Worm (Caenorhabditis elegans) whole organism, L3 larva: ENCODE measurements around the gene F26D11.1.

ENCODE experiments used
- R02D3.7 ChIP-seq: fragments of 150-350 bp; optimal IDR thresholded peaks from 2 replicates; lab custom pipeline; 2014; ENCODE audit warnings: missing biosample characterization, missing genetic modification characterization
- ZK546.5 ChIP-seq: sonication (generic microtip); optimal IDR thresholded peaks from 2 replicates; lab custom pipeline; 2017; ENCODE audit warnings: missing biosample characterization, missing genetic modification characterization
- ama-1 ChIP-seq: fragments of 150-350 bp; optimal IDR thresholded peaks from 2 replicates; lab custom pipeline; 2018
- ceh-28 ChIP-seq: fragments of 150-350 bp; optimal IDR thresholded peaks from 2 replicates; lab custom pipeline; 2014; ENCODE audit warnings: missing biosample characterization, missing genetic modification reagents, missing genetic modification characterization
- ceh-82 ChIP-seq: fragments of 150-350 bp; optimal IDR thresholded peaks from 2 replicates; lab custom pipeline; 2014; ENCODE audit warnings: missing biosample characterization, missing genetic modification characterization
- ceh-9 ChIP-seq: sonication (generic microtip); optimal IDR thresholded peaks from 2 replicates; lab custom pipeline; 2018; ENCODE audit warnings: missing biosample characterization, missing genetic modification characterization
- daf-12 ChIP-seq: fragments of 150-350 bp; optimal IDR thresholded peaks from 2 replicates; lab custom pipeline; 2014; ENCODE audit warnings: missing biosample characterization, missing genetic modification reagents, missing genetic modification characterization
- egl-27 ChIP-seq: sonication (generic microtip); optimal IDR thresholded peaks from 4 replicates; lab custom pipeline; 2017; ENCODE audit warnings: missing biosample characterization, missing genetic modification reagents, missing genetic modification characterization
- egl-5 ChIP-seq: fragments of 150-350 bp; optimal IDR thresholded peaks from 2 replicates; lab custom pipeline; 2017; ENCODE audit warnings: missing biosample characterization, missing genetic modification reagents, missing genetic modification characterization, inconsistent platforms
- elt-2 ChIP-seq: sonication (generic microtip); optimal IDR thresholded peaks from 2 replicates; lab custom pipeline; 2016; ENCODE audit warnings: missing genetic modification reagents, mild to moderate bottlenecking, missing genetic modification characterization, missing compliant biosample characterization
- elt-3 ChIP-seq, 3 experiments: fragments of 150-350 bp in 1 of 3; sonication (generic microtip) in 2 of 3; optimal IDR thresholded peaks; 2 replicates in 2 of 3; 4 replicates in 1 of 3; lab custom pipeline; 2014 to 2017; ENCODE audit warnings: missing biosample characterization in 3 of 3, missing genetic modification characterization in 3 of 3
- eor-1 ChIP-seq, 2 experiments: fragments of 150-350 bp; optimal IDR thresholded peaks; 2 replicates each; lab custom pipeline; 2014 to 2018; ENCODE audit warnings: missing biosample characterization in 2 of 2, missing genetic modification characterization in 2 of 2
- fkh-2 ChIP-seq: fragments of 150-350 bp; optimal IDR thresholded peaks from 2 replicates; lab custom pipeline; 2014; ENCODE audit warnings: missing biosample characterization, missing genetic modification reagents, missing genetic modification characterization
- fos-1 ChIP-seq: fragments of 150-350 bp; optimal IDR thresholded peaks from 2 replicates; lab custom pipeline; 2014; ENCODE audit warnings: missing biosample characterization, missing genetic modification characterization
- hmg-11 ChIP-seq: sonication (generic microtip); optimal IDR thresholded peaks from 2 replicates; lab custom pipeline; 2016; ENCODE audit warnings: missing genetic modification characterization, missing compliant biosample characterization
- jun-1 ChIP-seq: fragments of 150-350 bp; optimal IDR thresholded peaks from 2 replicates; lab custom pipeline; 2014; ENCODE audit warnings: missing biosample characterization, missing genetic modification reagents, missing genetic modification characterization
- lin-15B ChIP-seq: fragments of 150-350 bp; optimal IDR thresholded peaks from 2 replicates; lab custom pipeline; 2014; ENCODE audit warnings: missing biosample characterization, missing genetic modification characterization
- lin-39 ChIP-seq: fragments of 150-350 bp; optimal IDR thresholded peaks from 2 replicates; lab custom pipeline; 2018; ENCODE audit warnings: missing biosample characterization, missing genetic modification reagents, missing genetic modification characterization
- lsy-12 ChIP-seq: sonication (generic microtip); optimal IDR thresholded peaks from 2 replicates; lab custom pipeline; 2016; ENCODE audit warnings: mild to moderate bottlenecking, missing genetic modification characterization, missing compliant biosample characterization
- mdl-1 ChIP-seq: fragments of 150-350 bp; optimal IDR thresholded peaks from 2 replicates; lab custom pipeline; 2014; ENCODE audit warnings: missing biosample characterization, missing genetic modification characterization
- mml-1 ChIP-seq: fragments of 150-350 bp; sonication (generic microtip); optimal IDR thresholded peaks from 3 replicates; lab custom pipeline; 2014; ENCODE audit warnings: missing biosample characterization, missing genetic modification characterization
- nfya-1 ChIP-seq: sonication (generic microtip); optimal IDR thresholded peaks from 2 replicates; lab custom pipeline; 2017; ENCODE audit warnings: missing genetic modification characterization, mild to moderate bottlenecking, missing compliant biosample characterization, antibody characterized with exemption, moderate library complexity; ENCODE audit not compliant: insufficient read depth
- nhr-11 ChIP-seq: fragments of 150-350 bp; optimal IDR thresholded peaks from 2 replicates; lab custom pipeline; 2014; ENCODE audit warnings: missing biosample characterization, missing genetic modification characterization
- nhr-12 ChIP-seq: fragments of 150-350 bp; optimal IDR thresholded peaks from 2 replicates; lab custom pipeline; 2014; ENCODE audit warnings: missing biosample characterization, missing genetic modification characterization
- nhr-23 ChIP-seq: fragments of 150-350 bp; optimal IDR thresholded peaks from 2 replicates; lab custom pipeline; 2014; ENCODE audit warnings: missing biosample characterization, missing genetic modification reagents, missing genetic modification characterization
- nhr-237 ChIP-seq: fragments of 150-350 bp; optimal IDR thresholded peaks from 2 replicates; lab custom pipeline; 2014; ENCODE audit warnings: missing biosample characterization, missing genetic modification characterization
- nhr-25 ChIP-seq: sonication (generic microtip); optimal IDR thresholded peaks from 2 replicates; lab custom pipeline; 2017; ENCODE audit warnings: missing biosample characterization, missing genetic modification characterization
- nhr-67 ChIP-seq: fragments of 150-350 bp; optimal IDR thresholded peaks from 2 replicates; lab custom pipeline; 2014; ENCODE audit warnings: missing biosample characterization, missing genetic modification characterization
- nhr-76 ChIP-seq: fragments of 150-350 bp; sonication (generic microtip); optimal IDR thresholded peaks from 5 replicates; lab custom pipeline; 2014; ENCODE audit warnings: missing biosample characterization, missing genetic modification characterization
- nhr-77 ChIP-seq: fragments of 150-350 bp; optimal IDR thresholded peaks from 2 replicates; lab custom pipeline; 2014; ENCODE audit warnings: missing biosample characterization, missing genetic modification characterization
- pha-4 ChIP-seq: fragments of 150-350 bp; optimal IDR thresholded peaks from 2 replicates; lab custom pipeline; 2014; ENCODE audit warnings: missing biosample characterization, missing genetic modification reagents, missing genetic modification characterization
- pqm-1 ChIP-seq: fragments of 150-350 bp; optimal IDR thresholded peaks from 2 replicates; lab custom pipeline; 2017; ENCODE audit warnings: missing biosample characterization, missing genetic modification characterization, inconsistent platforms
- snpc-4 ChIP-seq: fragments of 150-350 bp; optimal IDR thresholded peaks from 2 replicates; lab custom pipeline; 2014; ENCODE audit warnings: missing biosample characterization, missing genetic modification characterization
- tbx-2 ChIP-seq: sonication (generic microtip); optimal IDR thresholded peaks from 2 replicates; lab custom pipeline; 2016; ENCODE audit warnings: mild to moderate bottlenecking, missing genetic modification characterization, missing compliant biosample characterization
- unc-39 ChIP-seq: sonication (generic microtip); optimal IDR thresholded peaks from 4 replicates; lab custom pipeline; 2017; ENCODE audit warnings: missing biosample characterization, missing genetic modification characterization
- unc-62 ChIP-seq: fragments of 150-350 bp; sonication (generic microtip); optimal IDR thresholded peaks from 4 replicates; lab custom pipeline; 2014; ENCODE audit warnings: missing biosample characterization, missing genetic modification reagents, missing genetic modification characterization
- zag-1 ChIP-seq: fragments of 150-350 bp; optimal IDR thresholded peaks from 2 replicates; lab custom pipeline; 2014; ENCODE audit warnings: missing biosample characterization, missing genetic modification characterization
- ztf-11 ChIP-seq: fragments of 150-350 bp; optimal IDR thresholded peaks from 2 replicates; lab custom pipeline; 2014; ENCODE audit warnings: missing biosample characterization, missing genetic modification characterization
- ztf-4 ChIP-seq: fragments of 150-350 bp; optimal IDR thresholded peaks from 2 replicates; lab custom pipeline; 2014; ENCODE audit warnings: missing biosample characterization, missing genetic modification characterization

The F26D11.1 gene

DNA sequence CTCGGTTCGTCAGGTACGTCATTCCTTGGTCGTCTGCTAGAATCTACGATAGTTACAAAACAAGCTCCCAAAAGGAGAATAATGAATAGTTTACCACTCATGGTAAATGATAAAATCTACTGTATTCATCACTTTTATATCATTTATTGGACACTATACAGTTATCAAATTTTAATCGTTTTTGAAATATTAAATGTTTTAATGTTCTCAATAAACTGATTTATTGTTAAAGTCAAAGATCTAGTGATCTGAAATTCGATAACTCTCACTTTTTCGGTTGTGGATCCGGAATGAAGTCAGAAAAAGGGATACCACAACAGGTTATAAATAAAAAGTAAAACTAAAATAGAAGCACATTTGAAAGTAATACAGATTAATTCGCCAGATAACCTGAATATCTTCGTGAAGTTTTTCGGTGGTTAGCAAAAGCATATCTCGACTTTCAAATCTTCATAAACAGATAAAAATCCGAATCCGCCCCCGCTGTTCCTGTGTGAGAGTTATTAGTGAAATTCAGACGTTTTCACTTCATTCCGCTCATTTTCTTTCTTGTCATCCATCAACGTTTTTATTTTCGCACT is 22.5 kb upstream of the F26D11.1 start, which contains the start of the genes clec-217 and F26D11.2:
Gene clec-217, minus strand, starts transcription at position 101 of the 581 bp plus-strand sequence.
Gene F26D11.2, plus strand, starts transcription at position 531 of the 581 bp plus-strand sequence.
- TF ChIP-seq lsy-12 (tag; lab: Kevin White, UChicago) (no peak), R02D3.7 (tag; lab: Kevin White, UChicago) (no peak), nhr-11 (no peak), unc-39 (tag; lab: Kevin White, UChicago) (no peak), lin-15B (tag; lab: Kevin White, UChicago) (no peak), ztf-4 (tag; lab: Kevin White, UChicago) (no peak), nhr-77 (no peak), nhr-23 (no peak), lin-39 (tag; lab: Kevin White, UChicago) (no peak), hmg-11 (tag; lab: Kevin White, UChicago) (no peak), nhr-76 (tag; lab: Kevin White, UChicago) (no peak), pha-4 (no peak), jun-1 (tag; lab: Kevin White, UChicago) (no peak), mml-1 (no peak), ceh-82 (tag; lab: Kevin White, UChicago) (no peak), egl-5 (no peak), zag-1 (tag; lab: Kevin White, UChicago) (no peak), egl-27 (tag; lab: Kevin White, UChicago) (no peak), snpc-4 (no peak)

DNA sequence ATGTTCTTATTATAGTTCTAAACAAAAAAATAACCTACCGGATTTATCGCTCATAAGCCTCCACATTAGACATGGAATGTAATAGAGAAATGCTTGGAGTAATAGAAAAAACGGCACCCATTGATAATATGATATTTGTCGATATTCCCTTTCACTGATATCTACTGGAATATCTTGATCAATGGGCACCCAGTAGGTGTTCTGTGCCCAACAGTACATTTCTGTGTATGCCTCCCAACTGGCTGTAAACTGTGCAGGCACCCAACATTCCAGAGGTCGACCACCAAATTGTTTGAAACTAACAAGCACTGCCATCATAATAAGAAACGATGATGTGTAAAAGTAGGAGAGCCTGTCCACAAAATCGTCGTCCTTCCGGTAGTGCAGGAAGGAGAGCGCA is 16.9 kb upstream of the F26D11.1 start:
- no peak for TF ChIP-seq mml-1
- no peak for TF ChIP-seq ceh-82 (tag; lab: Kevin White, UChicago)
- no peak for TF ChIP-seq hmg-11 (tag; lab: Kevin White, UChicago)
- TF ChIP-seq unc-62 (GFP tag; lab: Kevin White, UChicago) = no peak
- TF ChIP-seq snpc-4 = no peak
- no peak for TF ChIP-seq ztf-11 (tag; lab: Kevin White, UChicago)
- no peak for TF ChIP-seq pha-4
- TF ChIP-seq ceh-9 = no peak
- TF ChIP-seq eor-1 (tag; optimal IDR thresholded peaks at IDR 0.05; lab: Kevin White, UChicago) = no peak
- no peak for TF ChIP-seq mdl-1
- TF ChIP-seq R02D3.7 (tag; lab: Kevin White, UChicago) = no peak
- no peak for TF ChIP-seq nhr-12 (tag; lab: Kevin White, UChicago)

DNA sequence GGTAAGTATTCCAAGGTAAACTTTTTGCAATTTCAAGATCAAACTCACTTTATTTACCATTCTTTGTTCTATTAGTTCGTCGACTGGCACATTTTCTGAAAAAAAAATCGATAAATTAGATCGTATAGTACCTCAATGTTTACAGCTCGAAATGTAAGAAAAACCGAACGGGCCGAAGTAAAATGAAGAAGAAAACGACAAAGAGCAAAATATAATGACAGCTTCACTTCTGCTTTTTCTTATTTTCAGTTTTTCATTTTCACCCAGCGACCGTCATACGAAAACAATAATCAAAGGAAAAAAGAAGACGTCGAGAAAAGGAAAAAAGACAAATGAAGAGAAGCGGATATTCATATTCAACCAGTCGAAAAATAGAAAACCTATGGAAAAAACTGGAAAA is 12.2 kb upstream of the F26D11.1 start, which contains the start of gene che-7:
Gene che-7, minus strand, starts transcription at position 101 of the 400 bp plus-strand sequence.
- peak; percentile 13 for TF ChIP-seq ceh-28 (tag; lab: Kevin White, UChicago)
- no peak for TF ChIP-seq pqm-1 (tag; lab: Kevin White, UChicago)
- TF ChIP-seq, all 47 proteins: peak for 1

DNA sequence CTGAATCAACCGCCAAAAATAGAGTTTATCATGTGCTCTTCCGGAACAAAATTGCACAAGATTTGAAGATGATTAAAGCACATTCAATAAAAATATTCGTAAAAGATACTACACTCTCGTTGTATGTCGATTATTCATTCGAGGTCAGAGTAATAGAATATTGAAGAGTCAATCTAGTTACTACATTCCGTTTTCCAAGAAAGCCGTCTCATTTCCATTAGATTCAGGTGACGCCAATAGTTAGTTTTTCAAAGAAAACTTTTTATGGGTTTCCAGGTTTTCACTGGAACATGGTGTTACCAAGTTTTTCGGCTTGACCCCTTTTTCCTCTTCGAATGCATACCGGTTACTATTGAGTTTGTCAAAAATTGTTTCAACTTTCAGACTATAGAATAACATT is 10.8 kb upstream of the F26D11.1 start:
- TF ChIP-seq nhr-77 (no peak), nhr-76 (tag; lab: Kevin White, UChicago) (no peak), tbx-2 (no peak), ceh-28 (tag; lab: Kevin White, UChicago) (no peak), nhr-12 (tag; lab: Kevin White, UChicago) (no peak), unc-62 (GFP tag; lab: Kevin White, UChicago) (no peak), fos-1 (tag; lab: Kevin White, UChicago) (no peak), ztf-4 (tag; lab: Kevin White, UChicago) (no peak), egl-5 (no peak), lsy-12 (tag; lab: Kevin White, UChicago) (no peak), nfya-1 (tag; lab: Kevin White, UChicago) (no peak), R02D3.7 (tag; lab: Kevin White, UChicago) (no peak), pqm-1 (tag; lab: Kevin White, UChicago) (no peak), unc-39 (tag; lab: Kevin White, UChicago) (no peak), fkh-2 (no peak), ceh-82 (tag; lab: Kevin White, UChicago) (no peak), eor-1 (tag; optimal IDR thresholded peaks at IDR 0.05; lab: Kevin White, UChicago) (no peak), zag-1 (tag; lab: Kevin White, UChicago) (no peak), pha-4 (no peak), ama-1 (lab: Kevin White, UChicago) (no peak)

DNA sequence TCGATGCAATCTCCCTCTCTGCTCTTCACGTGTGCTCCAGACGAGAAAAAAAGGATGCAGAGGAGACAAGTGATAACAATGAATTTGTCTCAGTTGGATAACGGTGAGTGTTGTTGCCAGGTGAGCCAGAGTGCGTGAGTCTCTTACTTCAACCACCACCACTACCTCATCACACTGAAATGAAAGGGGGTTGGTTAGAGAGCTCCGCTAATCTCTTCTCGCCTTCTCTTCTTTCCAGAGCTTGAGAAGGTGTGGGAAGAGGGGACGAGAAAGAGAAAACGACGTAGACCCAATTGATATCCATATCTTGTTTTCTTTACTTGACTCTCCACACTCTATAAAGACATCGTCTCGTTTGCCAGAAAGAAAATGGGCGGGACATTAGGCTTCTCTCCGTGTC is 10.0 kb upstream of the F26D11.1 start:
- TF ChIP-seq mml-1 = no peak
- no peak for TF ChIP-seq elt-2 (tag; lab: Kevin White, UChicago)
- TF ChIP-seq nhr-67 (tag; lab: Kevin White, UChicago) = no peak
- TF ChIP-seq fkh-2 = no peak
- no peak for TF ChIP-seq nfya-1 (tag; lab: Kevin White, UChicago)
- no peak for TF ChIP-seq zag-1 (tag; lab: Kevin White, UChicago)
- TF ChIP-seq mdl-1 = no peak
- TF ChIP-seq unc-62 (GFP tag; lab: Kevin White, UChicago) = no peak
- TF ChIP-seq daf-12 = no peak
- no peak for TF ChIP-seq nhr-25 (tag; lab: Kevin White, UChicago)
- no peak for TF ChIP-seq nhr-237
- no peak for TF ChIP-seq egl-5
- no peak for TF ChIP-seq elt-3 (tag; optimal IDR thresholded peaks at IDR 0.05; lab: Kevin White, UChicago)
- TF ChIP-seq unc-39 (tag; lab: Kevin White, UChicago) = no peak
- TF ChIP-seq ZK546.5 (tag; lab: Kevin White, UChicago) = no peak
- no peak for TF ChIP-seq ztf-11 (tag; lab: Kevin White, UChicago)
- TF ChIP-seq pqm-1 (tag; lab: Kevin White, UChicago) = no peak
- TF ChIP-seq, all 47 proteins: peak for 0
